Worm (Caenorhabditis elegans) whole organism, L3 larva: ENCODE measurements around the gene tmc-2.

ENCODE experiments used
- R02D3.7 ChIP-seq: fragments of 150-350 bp; optimal IDR thresholded peaks from 2 replicates; lab custom pipeline; 2014; ENCODE audit warnings: missing biosample characterization, missing genetic modification characterization
- ZK546.5 ChIP-seq: sonication (generic microtip); optimal IDR thresholded peaks from 2 replicates; lab custom pipeline; 2017; ENCODE audit warnings: missing biosample characterization, missing genetic modification characterization
- aly-2 ChIP-seq: fragments of 150-350 bp; optimal IDR thresholded peaks from 2 replicates; lab custom pipeline; 2014; ENCODE audit warnings: missing biosample characterization, missing genetic modification characterization
- ama-1 ChIP-seq: fragments of 150-350 bp; optimal IDR thresholded peaks from 2 replicates; lab custom pipeline; 2018
- ceh-16 ChIP-seq: sonication (generic microtip); optimal IDR thresholded peaks from 2 replicates; lab custom pipeline; 2017; ENCODE audit warnings: missing biosample characterization, missing genetic modification characterization
- ceh-28 ChIP-seq: fragments of 150-350 bp; optimal IDR thresholded peaks from 2 replicates; lab custom pipeline; 2014; ENCODE audit warnings: missing biosample characterization, missing genetic modification reagents, missing genetic modification characterization
- ceh-82 ChIP-seq: fragments of 150-350 bp; optimal IDR thresholded peaks from 2 replicates; lab custom pipeline; 2014; ENCODE audit warnings: missing biosample characterization, missing genetic modification characterization
- ceh-9 ChIP-seq: sonication (generic microtip); optimal IDR thresholded peaks from 2 replicates; lab custom pipeline; 2018; ENCODE audit warnings: missing biosample characterization, missing genetic modification characterization
- daf-12 ChIP-seq: fragments of 150-350 bp; optimal IDR thresholded peaks from 2 replicates; lab custom pipeline; 2014; ENCODE audit warnings: missing biosample characterization, missing genetic modification reagents, missing genetic modification characterization
- egl-27 ChIP-seq: sonication (generic microtip); optimal IDR thresholded peaks from 4 replicates; lab custom pipeline; 2017; ENCODE audit warnings: missing biosample characterization, missing genetic modification reagents, missing genetic modification characterization
- elt-1 ChIP-seq: fragments of 150-350 bp; optimal IDR thresholded peaks from 2 replicates; lab custom pipeline; 2014; ENCODE audit warnings: missing biosample characterization, missing genetic modification characterization
- elt-2 ChIP-seq: sonication (generic microtip); optimal IDR thresholded peaks from 2 replicates; lab custom pipeline; 2016; ENCODE audit warnings: missing genetic modification reagents, mild to moderate bottlenecking, missing genetic modification characterization, missing compliant biosample characterization
- elt-3 ChIP-seq, 3 experiments: fragments of 150-350 bp in 1 of 3; sonication (generic microtip) in 2 of 3; optimal IDR thresholded peaks; 2 replicates in 2 of 3; 4 replicates in 1 of 3; lab custom pipeline; 2014 to 2017; ENCODE audit warnings: missing biosample characterization in 3 of 3, missing genetic modification characterization in 3 of 3
- eor-1 ChIP-seq, 2 experiments: fragments of 150-350 bp; optimal IDR thresholded peaks; 2 replicates each; lab custom pipeline; 2014 to 2018; ENCODE audit warnings: missing biosample characterization in 2 of 2, missing genetic modification characterization in 2 of 2
- fkh-2 ChIP-seq: fragments of 150-350 bp; optimal IDR thresholded peaks from 2 replicates; lab custom pipeline; 2014; ENCODE audit warnings: missing biosample characterization, missing genetic modification reagents, missing genetic modification characterization
- fos-1 ChIP-seq: fragments of 150-350 bp; optimal IDR thresholded peaks from 2 replicates; lab custom pipeline; 2014; ENCODE audit warnings: missing biosample characterization, missing genetic modification characterization
- lin-15B ChIP-seq: fragments of 150-350 bp; optimal IDR thresholded peaks from 2 replicates; lab custom pipeline; 2014; ENCODE audit warnings: missing biosample characterization, missing genetic modification characterization
- lin-39 ChIP-seq: fragments of 150-350 bp; optimal IDR thresholded peaks from 2 replicates; lab custom pipeline; 2018; ENCODE audit warnings: missing biosample characterization, missing genetic modification reagents, missing genetic modification characterization
- lsy-12 ChIP-seq: sonication (generic microtip); optimal IDR thresholded peaks from 2 replicates; lab custom pipeline; 2016; ENCODE audit warnings: mild to moderate bottlenecking, missing genetic modification characterization, missing compliant biosample characterization
- mml-1 ChIP-seq: fragments of 150-350 bp; sonication (generic microtip); optimal IDR thresholded peaks from 3 replicates; lab custom pipeline; 2014; ENCODE audit warnings: missing biosample characterization, missing genetic modification characterization
- nfya-1 ChIP-seq: sonication (generic microtip); optimal IDR thresholded peaks from 2 replicates; lab custom pipeline; 2017; ENCODE audit warnings: missing genetic modification characterization, mild to moderate bottlenecking, missing compliant biosample characterization, antibody characterized with exemption, moderate library complexity; ENCODE audit not compliant: insufficient read depth
- nhr-11 ChIP-seq: fragments of 150-350 bp; optimal IDR thresholded peaks from 2 replicates; lab custom pipeline; 2014; ENCODE audit warnings: missing biosample characterization, missing genetic modification characterization
- nhr-12 ChIP-seq: fragments of 150-350 bp; optimal IDR thresholded peaks from 2 replicates; lab custom pipeline; 2014; ENCODE audit warnings: missing biosample characterization, missing genetic modification characterization
- nhr-237 ChIP-seq: fragments of 150-350 bp; optimal IDR thresholded peaks from 2 replicates; lab custom pipeline; 2014; ENCODE audit warnings: missing biosample characterization, missing genetic modification characterization
- nhr-25 ChIP-seq: sonication (generic microtip); optimal IDR thresholded peaks from 2 replicates; lab custom pipeline; 2017; ENCODE audit warnings: missing biosample characterization, missing genetic modification characterization
- nhr-28 ChIP-seq: fragments of 150-350 bp; optimal IDR thresholded peaks from 2 replicates; lab custom pipeline; 2014; ENCODE audit warnings: missing biosample characterization, missing genetic modification characterization
- nhr-43 ChIP-seq: sonication (generic microtip); optimal IDR thresholded peaks from 2 replicates; lab custom pipeline; 2016; ENCODE audit warnings: mild to moderate bottlenecking, missing genetic modification characterization, missing compliant biosample characterization; ENCODE audit not compliant: poor library complexity, severe bottlenecking
- nhr-67 ChIP-seq: fragments of 150-350 bp; optimal IDR thresholded peaks from 2 replicates; lab custom pipeline; 2014; ENCODE audit warnings: missing biosample characterization, missing genetic modification characterization
- nhr-76 ChIP-seq: fragments of 150-350 bp; sonication (generic microtip); optimal IDR thresholded peaks from 5 replicates; lab custom pipeline; 2014; ENCODE audit warnings: missing biosample characterization, missing genetic modification characterization
- nhr-77 ChIP-seq: fragments of 150-350 bp; optimal IDR thresholded peaks from 2 replicates; lab custom pipeline; 2014; ENCODE audit warnings: missing biosample characterization, missing genetic modification characterization
- pha-4 ChIP-seq: fragments of 150-350 bp; optimal IDR thresholded peaks from 2 replicates; lab custom pipeline; 2014; ENCODE audit warnings: missing biosample characterization, missing genetic modification reagents, missing genetic modification characterization
- pqm-1 ChIP-seq: fragments of 150-350 bp; optimal IDR thresholded peaks from 2 replicates; lab custom pipeline; 2017; ENCODE audit warnings: missing biosample characterization, missing genetic modification characterization, inconsistent platforms
- skn-1 ChIP-seq: fragments of 150-350 bp; optimal IDR thresholded peaks from 2 replicates; lab custom pipeline; 2014; ENCODE audit warnings: missing biosample characterization, missing genetic modification characterization
- snpc-4 ChIP-seq: fragments of 150-350 bp; optimal IDR thresholded peaks from 2 replicates; lab custom pipeline; 2014; ENCODE audit warnings: missing biosample characterization, missing genetic modification characterization
- tbx-2 ChIP-seq: sonication (generic microtip); optimal IDR thresholded peaks from 2 replicates; lab custom pipeline; 2016; ENCODE audit warnings: mild to moderate bottlenecking, missing genetic modification characterization, missing compliant biosample characterization
- zag-1 ChIP-seq: fragments of 150-350 bp; optimal IDR thresholded peaks from 2 replicates; lab custom pipeline; 2014; ENCODE audit warnings: missing biosample characterization, missing genetic modification characterization
- ztf-11 ChIP-seq: fragments of 150-350 bp; optimal IDR thresholded peaks from 2 replicates; lab custom pipeline; 2014; ENCODE audit warnings: missing biosample characterization, missing genetic modification characterization
- ztf-4 ChIP-seq: fragments of 150-350 bp; optimal IDR thresholded peaks from 2 replicates; lab custom pipeline; 2014; ENCODE audit warnings: missing biosample characterization, missing genetic modification characterization

Gene tmc-2

DNA sequence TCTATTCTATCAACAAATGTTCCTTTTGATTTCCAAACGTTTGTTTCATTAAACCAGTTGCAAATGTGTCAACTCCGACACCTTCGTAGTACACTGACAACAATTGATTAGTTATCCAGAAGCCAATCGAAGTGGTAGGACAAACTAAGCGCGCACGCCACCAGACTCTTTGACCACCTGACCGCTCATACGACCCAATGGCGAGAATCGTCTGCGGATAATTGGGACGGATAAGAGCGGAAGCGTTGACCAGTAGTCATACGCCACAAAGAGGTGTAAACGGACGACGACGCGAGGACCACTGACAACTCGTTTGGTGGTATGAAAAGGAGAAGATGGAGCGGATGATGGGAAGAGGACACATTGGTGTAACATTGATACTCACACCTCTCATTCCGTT lies 3.1 kb upstream of the tmc-2 start:
- TF ChIP-seq nfya-1 (tag; lab: Kevin White, UChicago), result peak; percentile 45
- TF ChIP-seq ztf-4 (tag; lab: Kevin White, UChicago), result no peak

DNA sequence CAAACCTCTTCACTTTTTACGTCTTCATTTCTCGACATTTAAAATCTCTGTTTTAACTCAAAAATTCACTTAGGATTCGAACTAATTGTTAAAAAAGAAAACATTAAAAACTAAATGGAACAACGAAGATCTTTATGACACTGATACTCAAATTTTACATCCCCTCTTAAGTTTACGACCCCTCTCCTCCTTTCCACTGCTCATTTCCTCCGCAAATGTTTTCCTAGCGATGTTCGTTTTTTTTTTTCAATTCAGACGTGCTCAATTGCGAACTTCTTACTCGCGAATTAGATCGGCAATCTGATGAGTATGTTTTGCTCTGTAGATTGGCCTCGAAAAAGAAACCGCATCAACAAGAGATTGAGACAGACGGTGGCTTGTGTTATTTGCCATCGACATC lies 759 bp upstream of the tmc-2 start:
- TF ChIP-seq mml-1 (no peak), egl-27 (tag; lab: Kevin White, UChicago) (no peak), nhr-67 (no peak), elt-1 (tag; lab: Kevin White, UChicago) (no peak), ceh-28 (tag; lab: Kevin White, UChicago) (no peak), nhr-12 (tag; lab: Kevin White, UChicago) (no peak), elt-2 (tag; lab: Kevin White, UChicago) (no peak), nfya-1 (tag; lab: Kevin White, UChicago) (no peak), ZK546.5 (tag; lab: Kevin White, UChicago) (no peak), lsy-12 (tag; lab: Kevin White, UChicago) (no peak), tbx-2 (tag; lab: Kevin White, UChicago) (no peak), eor-1 (tag; optimal IDR thresholded peaks at IDR 0.05; lab: Kevin White, UChicago) (no peak), nhr-25 (tag; lab: Kevin White, UChicago) (no peak), nhr-76 (tag; lab: Kevin White, UChicago) (no peak), ztf-11 (no peak), ceh-9 (no peak), skn-1 (no peak), nhr-11 (no peak), lin-39 (no peak), elt-3 (tag; optimal IDR thresholded peaks at IDR 0.05; lab: Kevin White, UChicago) (no peak)

DNA sequence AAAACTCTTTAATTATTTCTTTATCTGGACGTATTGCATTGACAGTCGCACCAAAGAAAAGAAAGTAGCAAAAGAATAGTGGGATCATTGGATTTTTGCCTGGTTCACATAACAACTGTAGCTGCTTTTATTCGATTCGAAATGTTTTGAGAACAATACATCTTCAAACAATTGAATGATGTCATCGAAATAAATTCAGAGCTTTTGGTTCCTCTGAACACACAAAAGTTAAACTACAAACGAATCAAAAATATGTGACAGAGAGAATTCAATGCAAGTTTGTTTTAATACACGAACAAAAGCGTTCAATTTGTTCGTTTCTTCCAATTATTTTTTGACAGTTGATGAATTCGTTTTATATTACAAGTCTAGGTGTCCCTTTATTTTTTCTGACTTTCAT lies 7.7 kb downstream of the tmc-2 start, which contains the start of gene H29C22.1:
Gene H29C22.1 (minus strand): TSS at position 101 of the 400 bp plus-strand sequence.
- TF ChIP-seq nhr-12 (tag; lab: Kevin White, UChicago), result no peak
- TF ChIP-seq ceh-16 (tag; lab: Kevin White, UChicago), result no peak
- TF ChIP-seq mml-1, result no peak
- no peak for TF ChIP-seq nhr-67
- no peak for TF ChIP-seq pha-4 (tag; lab: Kevin White, UChicago)
- TF ChIP-seq R02D3.7 (tag; lab: Kevin White, UChicago), result no peak
- no peak for TF ChIP-seq pqm-1 (tag; lab: Kevin White, UChicago)
- TF ChIP-seq nhr-76 (tag; lab: Kevin White, UChicago), result no peak
- no peak for TF ChIP-seq nhr-11
- no peak for TF ChIP-seq nhr-237 (tag; lab: Kevin White, UChicago)
- no peak for TF ChIP-seq tbx-2 (tag; lab: Kevin White, UChicago)
- no peak for TF ChIP-seq ceh-28 (tag; lab: Kevin White, UChicago)

DNA sequence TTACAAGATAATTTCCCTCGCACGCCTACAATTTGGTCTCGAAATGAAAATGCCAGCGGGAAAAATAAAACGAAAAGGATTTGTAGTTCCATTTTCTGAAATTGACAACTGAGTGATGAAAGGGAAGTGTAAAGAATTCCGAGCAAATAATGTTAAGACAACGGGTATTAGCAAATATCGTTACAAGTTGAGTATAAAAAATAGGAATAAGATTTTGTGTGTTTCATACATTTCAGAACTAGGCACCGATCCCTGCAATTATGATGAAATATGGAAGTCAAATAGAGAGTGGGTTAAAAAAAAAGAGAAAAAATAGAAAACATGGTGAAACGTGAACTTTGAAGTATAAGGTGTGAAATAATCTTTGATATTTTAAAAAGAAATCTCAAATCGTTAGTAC lies 10.9 kb downstream of the tmc-2 start, which contains the start of gene ttr-38:
Gene ttr-38 (minus strand): TSS at position 101 of the 400 bp plus-strand sequence.
- TF ChIP-seq ama-1 (lab: Kevin White, UChicago) (no peak), ceh-28 (tag; lab: Kevin White, UChicago) (no peak), nhr-67 (no peak), daf-12 (tag; lab: Kevin White, UChicago) (no peak), lin-15B (no peak), pha-4 (tag; lab: Kevin White, UChicago) (no peak), nhr-25 (tag; lab: Kevin White, UChicago) (no peak), R02D3.7 (tag; lab: Kevin White, UChicago) (no peak), ztf-4 (tag; lab: Kevin White, UChicago) (no peak), fkh-2 (tag; lab: Kevin White, UChicago) (no peak), aly-2 (tag; lab: Kevin White, UChicago) (no peak), ceh-16 (tag; lab: Kevin White, UChicago) (no peak), mml-1 (no peak), snpc-4 (tag; lab: Kevin White, UChicago) (no peak), zag-1 (no peak), nhr-43 (no peak), nhr-28 (no peak), lin-39 (no peak), fos-1 (no peak)

DNA sequence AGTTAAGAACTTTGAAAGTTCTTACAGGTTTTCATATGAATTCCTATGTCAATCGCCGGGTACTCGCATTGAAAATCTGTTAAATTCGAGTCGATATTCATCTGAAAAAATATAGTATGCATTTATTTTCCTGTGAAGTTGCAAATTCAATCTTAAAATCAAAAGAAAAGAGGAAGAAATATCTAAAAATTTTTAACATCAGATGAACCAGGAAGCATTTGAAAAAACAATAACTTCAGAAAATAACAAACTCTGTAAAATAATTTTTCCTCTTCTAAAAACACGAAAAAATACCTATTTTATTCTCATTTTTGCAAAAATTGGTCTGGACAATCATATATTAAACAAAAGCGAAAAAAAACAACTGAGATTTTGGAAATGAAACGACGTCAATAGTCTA lies 15.6 kb downstream of the tmc-2 start, which contains the start of gene npr-7:
Gene npr-7 (minus strand): TSS at position 101 of the 400 bp plus-strand sequence.
- no peak for TF ChIP-seq lin-39
- TF ChIP-seq fkh-2 (tag; lab: Kevin White, UChicago), result no peak
- TF ChIP-seq nhr-43, result no peak
- TF ChIP-seq ama-1 (lab: Kevin White, UChicago), result no peak
- TF ChIP-seq egl-27 (tag; lab: Kevin White, UChicago), result no peak
- TF ChIP-seq nhr-76 (tag; lab: Kevin White, UChicago), result no peak
- TF ChIP-seq pha-4 (tag; lab: Kevin White, UChicago), result no peak
- no peak for TF ChIP-seq elt-3 (tag; optimal IDR thresholded peaks at IDR 0.05; lab: Kevin White, UChicago)
- no peak for TF ChIP-seq nhr-77
- no peak for TF ChIP-seq nhr-67
- TF ChIP-seq skn-1, result no peak
- no peak for TF ChIP-seq elt-2 (tag; lab: Kevin White, UChicago)
- no peak for TF ChIP-seq ceh-82 (tag; lab: Kevin White, UChicago)
- no peak for TF ChIP-seq nhr-28
- TF ChIP-seq nhr-25 (tag; lab: Kevin White, UChicago), result no peak
- no peak for TF ChIP-seq lsy-12 (tag; lab: Kevin White, UChicago)
- no peak for TF ChIP-seq snpc-4 (tag; lab: Kevin White, UChicago)
- TF ChIP-seq lin-15B, result no peak
- TF ChIP-seq, all 47 proteins: peak for 0
